Fruit fly (Drosophila melanogaster) whole organism, adult: ENCODE data around the gene Aasdh.

Source experiments
- CG12768 ChIP-seq: fragments of 200-800 bp; sonication (Bioruptor generic); optimal IDR thresholded peaks from 2 replicates; lab custom pipeline; 2017; ENCODE audit warnings: missing biosample characterization, missing genetic modification characterization, mild to moderate bottlenecking, moderate library complexity, missing genetic modification reagents
- CG1620 ChIP-seq: fragments of 200-800 bp; sonication (Bioruptor generic); optimal IDR thresholded peaks from 2 replicates; lab custom pipeline; 2016; ENCODE audit warnings: missing biosample characterization, missing genetic modification characterization
- CG33017 ChIP-seq: fragments of 200-800 bp; sonication (Bioruptor generic); optimal IDR thresholded peaks from 2 replicates; lab custom pipeline; 2018; ENCODE audit warnings: missing biosample characterization, mild to moderate bottlenecking, missing genetic modification characterization, moderate library complexity
- CG5204 ChIP-seq: fragments of 200-800 bp; sonication (Bioruptor generic); optimal IDR thresholded peaks from 2 replicates; lab custom pipeline; 2016; ENCODE audit warnings: missing biosample characterization, missing genetic modification characterization
- Crg-1 ChIP-seq: fragments of 200-800 bp; sonication (Bioruptor generic); optimal IDR thresholded peaks from 2 replicates; lab custom pipeline; 2016; ENCODE audit warnings: missing biosample characterization, missing genetic modification characterization
- Hr96 ChIP-seq: fragments of 200-800 bp; sonication (Bioruptor generic); optimal IDR thresholded peaks from 2 replicates; lab custom pipeline; 2016; ENCODE audit warnings: missing biosample characterization, missing genetic modification characterization
- cnc ChIP-seq, 2 experiments: fragments of >200 bp; optimal IDR thresholded peaks; 2 replicates each; lab custom pipeline; 2017

- TF ChIP-seq CG12768 (GFP tag; lab: Kevin White, UChicago), result no peak
- TF ChIP-seq cnc (optimal IDR thresholded peaks at IDR 0.05; lab: Kevin White, UChicago), result no peak
- no peak for TF ChIP-seq CG1620
- TF ChIP-seq CG33017 (tag; lab: Kevin White, UChicago), result no peak
- TF ChIP-seq Crg-1 (GFP tag; lab: Kevin White, UChicago), result no peak
- no peak for TF ChIP-seq Hr96
- TF ChIP-seq CG5204 (GFP tag; lab: Kevin White, UChicago), result no peak
Observed at dm6 chr2L:8468929-8469681, 19.7 kb upstream of the Aasdh start.
